Worm (Caenorhabditis elegans) whole organism, young adult: ENCODE data around the gene ceh-41.

Source experiments
- B0035.1 ChIP-seq: sonication (generic microtip); optimal IDR thresholded peaks from 2 replicates; lab custom pipeline; 2016; ENCODE audit warnings: missing genetic modification characterization, mild to moderate bottlenecking, missing compliant biosample characterization, missing genotype, missing genetic modification reagents
- C06A6.2 ChIP-seq: fragments of 200-800 bp; sonication (Bioruptor generic); conservative IDR thresholded peaks from 2 replicates; pipeline ENCODE4 v1.3.6; 2022; ENCODE audit warnings: missing genetic modification characterization, missing compliant biosample characterization
- C17E4.6 ChIP-seq: fragments of 200-800 bp; sonication (Bioruptor generic); IDR thresholded peaks from 2 replicates; pipeline ENCODE4 v1.3.6; 2022; ENCODE audit warnings: missing genetic modification reagents, missing genetic modification characterization, missing compliant biosample characterization
- F22D6.2 ChIP-seq: sonication (generic microtip); optimal IDR thresholded peaks from 2 replicates; lab custom pipeline; 2016; ENCODE audit warnings: mild to moderate bottlenecking, missing genetic modification characterization, missing compliant biosample characterization
- F23B12.7 ChIP-seq: sonication (generic microtip); optimal IDR thresholded peaks from 2 replicates; lab custom pipeline; 2017; ENCODE audit warnings: missing genetic modification characterization, mild to moderate bottlenecking, missing compliant biosample characterization, antibody characterized with exemption, moderate library complexity; ENCODE audit not compliant: insufficient read depth
- T07F8.4 ChIP-seq: sonication (generic microtip); optimal IDR thresholded peaks from 2 replicates; lab custom pipeline; 2016; ENCODE audit warnings: mild to moderate bottlenecking, missing genetic modification characterization, moderate library complexity, missing compliant biosample characterization
- Y53F4B.3 ChIP-seq: fragments of 200-800 bp; sonication (Bioruptor generic); IDR thresholded peaks from 2 replicates; pipeline ENCODE4 v1.3.6; 2022; ENCODE audit warnings: missing genetic modification reagents, missing genetic modification characterization, missing compliant biosample characterization
- Y67H2A.10 ChIP-seq: fragments of 200-800 bp; sonication (Bioruptor generic); conservative IDR thresholded peaks from 2 replicates; pipeline ENCODE4 v1.3.6; 2022; ENCODE audit warnings: missing genetic modification reagents, missing genetic modification characterization, missing compliant biosample characterization
- atf-7 ChIP-seq: sonication (generic microtip); optimal IDR thresholded peaks from 2 replicates; lab custom pipeline; 2017; ENCODE audit warnings: mild to moderate bottlenecking, missing genetic modification characterization, missing compliant biosample characterization
- attf-5 ChIP-seq: fragments of 200-800 bp; sonication (Bioruptor generic); optimal IDR thresholded peaks from 2 replicates; lab custom pipeline; 2018; ENCODE audit warnings: mild to moderate bottlenecking, missing genetic modification characterization, missing compliant biosample characterization
- bed-2 ChIP-seq: fragments of 200-800 bp; sonication (Bioruptor generic); IDR thresholded peaks from 2 replicates; pipeline ENCODE4 v1.3.6; 2022; ENCODE audit warnings: missing genetic modification reagents, missing genetic modification characterization, missing compliant biosample characterization
- cebp-2 ChIP-seq: fragments of 200-800 bp; sonication (Bioruptor generic); IDR thresholded peaks from 2 replicates; pipeline ENCODE4 v1.3.6; 2022; ENCODE audit warnings: missing genetic modification characterization, missing compliant biosample characterization
- ceh-27 ChIP-seq: fragments of 200-800 bp; sonication (Bioruptor generic); optimal IDR thresholded peaks from 2 replicates; lab custom pipeline; 2018; ENCODE audit warnings: mild to moderate bottlenecking, missing genetic modification characterization, moderate library complexity, missing compliant biosample characterization
- ceh-91 ChIP-seq: fragments of 200-800 bp; sonication (Bioruptor generic); IDR thresholded peaks from 2 replicates; pipeline ENCODE4 v1.3.6; 2022; ENCODE audit warnings: missing genetic modification reagents, missing genetic modification characterization, missing compliant biosample characterization
- dox-1 ChIP-seq: fragments of 200-800 bp; sonication (Bioruptor generic); IDR thresholded peaks from 2 replicates; pipeline ENCODE4 v1.3.6; 2022; ENCODE audit warnings: missing genetic modification reagents, missing genetic modification characterization, missing compliant biosample characterization
- dpff-1 ChIP-seq: sonication (generic microtip); optimal IDR thresholded peaks from 2 replicates; lab custom pipeline; 2017; ENCODE audit warnings: mild to moderate bottlenecking, missing genetic modification characterization, missing compliant biosample characterization
- egl-18 ChIP-seq: fragments of 200-800 bp; sonication (Bioruptor generic); IDR thresholded peaks from 2 replicates; pipeline ENCODE4 v1.3.6; 2022; ENCODE audit warnings: missing genetic modification reagents, missing genetic modification characterization, missing compliant biosample characterization
- egrh-3 ChIP-seq: fragments of 200-800 bp; sonication (Bioruptor generic); IDR thresholded peaks from 2 replicates; pipeline ENCODE4 v1.3.6; 2022; ENCODE audit warnings: missing genetic modification reagents, missing genetic modification characterization, missing compliant biosample characterization
- ekl-4 ChIP-seq: fragments of 200-800 bp; sonication (Bioruptor generic); IDR thresholded peaks from 2 replicates; pipeline ENCODE4 v1.3.6; 2022; ENCODE audit warnings: missing genetic modification reagents, missing genetic modification characterization, missing compliant biosample characterization
- hsf-1 ChIP-seq: fragments of 200-800 bp; sonication (Bioruptor generic); IDR thresholded peaks from 2 replicates; pipeline ENCODE4 v1.3.6; 2022; ENCODE audit warnings: missing genetic modification reagents, missing genetic modification characterization, missing compliant biosample characterization
- lag-1 ChIP-seq: fragments of 200-800 bp; sonication (Bioruptor generic); IDR thresholded peaks from 2 replicates; pipeline ENCODE4 v1.3.6; 2022; ENCODE audit warnings: missing genetic modification reagents, missing genetic modification characterization, missing compliant biosample characterization
- lin-40 ChIP-seq: sonication (generic microtip); optimal IDR thresholded peaks from 2 replicates; lab custom pipeline; 2016; ENCODE audit warnings: missing genetic modification characterization, mild to moderate bottlenecking, missing compliant biosample characterization, missing genotype, missing genetic modification reagents
- mcd-1 ChIP-seq: fragments of 200-800 bp; sonication (Bioruptor generic); IDR thresholded peaks from 2 replicates; pipeline ENCODE4 v1.3.6; 2022; ENCODE audit warnings: missing genetic modification reagents, missing genetic modification characterization, missing compliant biosample characterization
- mes-4 ChIP-seq: sonication (generic microtip); optimal IDR thresholded peaks from 2 replicates; lab custom pipeline; 2016; ENCODE audit warnings: missing genotype, missing genetic modification characterization, missing compliant biosample characterization
- mxl-1 ChIP-seq: sonication (generic microtip); optimal IDR thresholded peaks from 2 replicates; lab custom pipeline; 2016; ENCODE audit warnings: missing genetic modification characterization, missing compliant biosample characterization
- nfyb-1 ChIP-seq: fragments of 200-800 bp; sonication (Bioruptor generic); IDR thresholded peaks from 2 replicates; pipeline ENCODE4 v1.3.6; 2022; ENCODE audit warnings: missing genetic modification reagents, missing genetic modification characterization, missing compliant biosample characterization
- nhr-27 ChIP-seq: fragments of 200-800 bp; sonication (Bioruptor generic); optimal IDR thresholded peaks from 2 replicates; lab custom pipeline; 2018; ENCODE audit warnings: mild to moderate bottlenecking, missing genetic modification characterization, moderate library complexity, missing compliant biosample characterization
- nhr-90 ChIP-seq: sonication (generic microtip); optimal IDR thresholded peaks from 2 replicates; lab custom pipeline; 2016; ENCODE audit warnings: missing genotype, mild to moderate bottlenecking, missing genetic modification characterization, missing compliant biosample characterization
- pha-4 ChIP-seq: fragments of 150-350 bp; sonication (generic microtip); optimal IDR thresholded peaks from 2 replicates; lab custom pipeline; 2014; ENCODE audit warnings: missing biosample characterization, missing genetic modification reagents, missing genetic modification characterization
- rcor-1 ChIP-seq: fragments of 200-800 bp; sonication (Bioruptor generic); IDR thresholded peaks from 2 replicates; pipeline ENCODE4 v1.3.6; 2022; ENCODE audit warnings: missing genetic modification reagents, missing genetic modification characterization, missing compliant biosample characterization
- rec-8 ChIP-seq, 2 experiments: sonication (generic microtip); optimal IDR thresholded peaks; 2 replicates each; lab custom pipeline; 2016; ENCODE audit warnings: mild to moderate bottlenecking in 2 of 2, missing genetic modification characterization in 2 of 2, missing genetic modification reagents in 2 of 2, missing genotype in 2 of 2, missing biosample characterization in 1 of 2, missing compliant biosample characterization in 1 of 2, moderate library complexity in 1 of 2
- snpc-1.3 ChIP-seq: sonication (generic microtip); optimal IDR thresholded peaks from 2 replicates; lab custom pipeline; 2017; ENCODE audit warnings: missing genetic modification characterization, mild to moderate bottlenecking, missing compliant biosample characterization, antibody characterized with exemption, moderate library complexity, missing genotype, missing genetic modification reagents; ENCODE audit not compliant: insufficient read depth
- snpc-4 ChIP-seq, 5 experiments: fragments of 150-350 bp in 1 of 5; sonication (generic microtip) in 4 of 5; optimal IDR thresholded peaks; 2 replicates each; lab custom pipeline; 2014 to 2018; ENCODE audit warnings: missing genetic modification characterization in 5 of 5, missing biosample characterization in 3 of 5, antibody characterized with exemption in 2 of 5, mild to moderate bottlenecking in 2 of 5, missing compliant biosample characterization in 2 of 5, missing genotype in 2 of 5, moderate library complexity in 2 of 5, missing genetic modification reagents in 1 of 5
- somi-1 ChIP-seq: fragments of 200-800 bp; sonication (Bioruptor generic); optimal IDR thresholded peaks from 2 replicates; lab custom pipeline; 2018; ENCODE audit warnings: mild to moderate bottlenecking, missing genetic modification characterization, missing compliant biosample characterization
- unc-130 ChIP-seq: sonication (generic microtip); optimal IDR thresholded peaks from 2 replicates; lab custom pipeline; 2016; ENCODE audit warnings: missing genetic modification reagents, missing genetic modification characterization, missing compliant biosample characterization
- zfh-2 ChIP-seq: fragments of 200-800 bp; sonication (Bioruptor generic); conservative IDR thresholded peaks from 2 replicates; pipeline ENCODE4 v1.3.6; 2022; ENCODE audit warnings: missing genetic modification reagents, missing genetic modification characterization, missing compliant biosample characterization
- ztf-18 ChIP-seq: sonication (generic microtip); optimal IDR thresholded peaks from 2 replicates; lab custom pipeline; 2016; ENCODE audit warnings: missing genotype, mild to moderate bottlenecking, missing genetic modification characterization, missing compliant biosample characterization

The ceh-41 gene

DNA sequence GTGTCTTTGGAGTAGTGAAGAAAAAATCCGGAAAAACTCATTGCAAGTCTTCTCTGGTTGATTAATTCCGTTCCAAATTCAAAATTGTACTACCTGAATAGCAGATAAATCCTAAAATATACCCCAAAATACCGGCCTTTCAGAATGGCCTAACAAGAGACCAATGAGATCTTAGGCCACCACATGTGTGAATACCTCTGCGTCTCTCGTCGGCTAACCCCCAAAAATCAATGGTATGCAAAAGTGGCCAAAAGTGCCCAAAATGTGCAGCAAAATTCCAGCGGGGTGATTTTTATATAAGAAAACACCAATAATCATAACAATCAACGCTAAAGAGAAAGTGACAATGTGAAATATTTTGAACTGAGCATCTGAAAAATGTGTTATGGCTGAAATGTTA lies 5.1 kb upstream of the ceh-41 start, which contains the start of gene T26C11.9:
T26C11.9 (minus strand) TSS at position 254 of the 400 bp plus-strand sequence.
- peak; percentile 43 for TF ChIP-seq ceh-27 (GFP tag; lab: Kevin White, UChicago)
- no peak for TF ChIP-seq ekl-4 (GFP tag; lab: Robert Waterston, UW)
- TF ChIP-seq attf-5 (GFP tag; lab: Kevin White, UChicago), result peak; percentile 21
- TF ChIP-seq rec-8 (tag; optimal IDR thresholded peaks at IDR 0.05; lab: Kevin White, UChicago), result no peak
- peak; percentile 14; the same call in 1 of the 2 replicates for TF ChIP-seq mcd-1 (GFP tag; lab: Robert Waterston, UW)
- TF ChIP-seq, all 124 proteins: peak for 3

ce11 chrX:1852636-1853035 lies 4.2 kb upstream of the ceh-41 start, which contains the start of gene ceh-21:
Gene ceh-21, minus strand, starts transcription at chrX:1852736.
- no peak for TF ChIP-seq unc-130 (GFP tag; lab: Kevin White, UChicago)
- TF ChIP-seq nhr-27 (tag; lab: Kevin White, UChicago), result no peak
- TF ChIP-seq pha-4 (tag; lab: Kevin White, UChicago), result no peak
- TF ChIP-seq hsf-1 (GFP tag; lab: Robert Waterston, UW), result no peak
- TF ChIP-seq rcor-1, result no peak
- TF ChIP-seq C17E4.6, result no peak
- TF ChIP-seq nhr-90 (tag; lab: Kevin White, UChicago), result no peak
- no peak for TF ChIP-seq ceh-91
- TF ChIP-seq mxl-1 (tag; lab: Kevin White, UChicago), result no peak
- no peak for TF ChIP-seq bed-2
- no peak for TF ChIP-seq ztf-18
- TF ChIP-seq Y67H2A.10, result no peak
- no peak for TF ChIP-seq snpc-4 (GFP tag; optimal IDR thresholded peaks at IDR 0.05; lab: Kevin White, UChicago)
- no peak for TF ChIP-seq snpc-4 (tag; optimal IDR thresholded peaks at IDR 0.05; lab: Kevin White, UChicago)
- no peak for TF ChIP-seq B0035.1
- TF ChIP-seq ceh-27 (GFP tag; lab: Kevin White, UChicago), result no peak
- no peak for TF ChIP-seq ekl-4 (GFP tag; lab: Robert Waterston, UW)
- no peak for TF ChIP-seq mes-4 (tag; lab: Kevin White, UChicago)
- TF ChIP-seq T07F8.4 (tag; lab: Kevin White, UChicago), result no peak
- TF ChIP-seq somi-1 (GFP tag; lab: Kevin White, UChicago), result no peak
- TF ChIP-seq, all 124 proteins: peak for 0

- TF ChIP-seq Y53F4B.3 (no peak), cebp-2 (GFP tag; lab: Robert Waterston, UW) (0 out of 2 replicates have a peak, but pooled peaks have one; percentile 45), F22D6.2 (tag; lab: Kevin White, UChicago) (no peak), C06A6.2 (GFP tag; lab: Robert Waterston, UW) (0 out of 2 replicates have a peak, but pooled peaks have one; percentile 24), zfh-2 (peak; percentile 38; the same call in 1 of the 2 replicates), rcor-1 (0 out of 2 replicates have a peak, but pooled peaks have one; percentile 13), egl-18 (GFP tag; lab: Robert Waterston, UW) (0 out of 2 replicates have a peak, but pooled peaks have one; percentile 32), dox-1 (GFP tag; lab: Robert Waterston, UW) (0 out of 2 replicates have a peak, but pooled peaks have one; percentile 11), atf-7 (tag; lab: Kevin White, UChicago) (no peak), egrh-3 (no peak)
Observed at ce11 chrX:1850525-1850924, 2.0 kb upstream of the ceh-41 start.

ce11 chrX:1847685-1848084 lies 790 bp downstream of the ceh-41 start:
- no peak for TF ChIP-seq lin-40 (tag; lab: Kevin White, UChicago)
- no peak for TF ChIP-seq F23B12.7 (tag; lab: Kevin White, UChicago)
- no peak for TF ChIP-seq lag-1 (GFP tag; lab: Robert Waterston, UW)
- TF ChIP-seq attf-5 (GFP tag; lab: Kevin White, UChicago), result no peak
- no peak for TF ChIP-seq F22D6.2 (tag; lab: Kevin White, UChicago)
- TF ChIP-seq dpff-1, result no peak
- no peak for TF ChIP-seq mxl-1 (tag; lab: Kevin White, UChicago)
- TF ChIP-seq ekl-4 (GFP tag; lab: Robert Waterston, UW), result no peak
- TF ChIP-seq nhr-90 (tag; lab: Kevin White, UChicago), result no peak
- no peak for TF ChIP-seq atf-7 (tag; lab: Kevin White, UChicago)
- TF ChIP-seq dox-1 (GFP tag; lab: Robert Waterston, UW), result no peak
- no peak for TF ChIP-seq egrh-3
- TF ChIP-seq nfyb-1 (GFP tag; lab: Robert Waterston, UW), result no peak
- TF ChIP-seq snpc-1.3 (tag; lab: Kevin White, UChicago), result no peak
- no peak for TF ChIP-seq Y53F4B.3
- TF ChIP-seq, all 124 proteins: peak for 0
